Worm (Caenorhabditis elegans) whole organism, L4 larva: ENCODE results near the gene T20F7.1.
"Not testable (repeated sequence)": the region's sequence is repeated elsewhere in the genome, so short reads cannot be mapped to it uniquely, and the experiment has no call there.

ENCODE experiments used
- F26F4.8 ChIP-seq: fragments of 200-800 bp; sonication (Bioruptor generic); conservative IDR thresholded peaks from 2 replicates; pipeline ENCODE4 v1.3.6; 2022; ENCODE audit warnings: missing genetic modification characterization, missing compliant biosample characterization
- F44E2.7 ChIP-seq: fragments of 200-800 bp; sonication (Bioruptor generic); IDR thresholded peaks from 2 replicates; pipeline ENCODE4 v2.1.2; 2022; ENCODE audit warnings: missing genetic modification characterization, missing compliant biosample characterization
- Y48G9A.11 ChIP-seq: fragments of 200-800 bp; sonication (Bioruptor generic); IDR thresholded peaks from 2 replicates; pipeline ENCODE4 v1.3.6; 2022; ENCODE audit warnings: missing genetic modification reagents, missing genetic modification characterization, missing compliant biosample characterization
- ZK337.2 ChIP-seq: fragments of 200-800 bp; sonication (Bioruptor generic); IDR thresholded peaks from 2 replicates; pipeline ENCODE4 v1.3.6; 2022; ENCODE audit warnings: missing genetic modification reagents, missing genetic modification characterization, missing compliant biosample characterization
- attf-4 ChIP-seq: sonication (generic microtip); optimal IDR thresholded peaks from 3 replicates; lab custom pipeline; 2017; ENCODE audit warnings: missing biosample characterization, missing genetic modification characterization
- ceh-20 ChIP-seq: fragments of 200-800 bp; sonication (Bioruptor generic); IDR thresholded peaks from 2 replicates; pipeline ENCODE4 v1.3.6; 2022; ENCODE audit warnings: missing genetic modification reagents, missing genetic modification characterization, missing compliant biosample characterization
- ceh-28 ChIP-seq: fragments of 150-350 bp; optimal IDR thresholded peaks from 2 replicates; lab custom pipeline; 2014; ENCODE audit warnings: missing biosample characterization, missing genetic modification reagents, missing genetic modification characterization
- ces-1 ChIP-seq: fragments of 150-350 bp; sonication (generic microtip); optimal IDR thresholded peaks from 4 replicates; lab custom pipeline; 2014; ENCODE audit warnings: missing biosample characterization, missing genetic modification reagents, missing genetic modification characterization
- daf-12 ChIP-seq: fragments of 150-350 bp; optimal IDR thresholded peaks from 2 replicates; lab custom pipeline; 2014; ENCODE audit warnings: missing biosample characterization, missing genetic modification reagents, missing genetic modification characterization
- daf-16 ChIP-seq, 3 experiments: sonication (generic microtip); optimal IDR thresholded peaks; 2 replicates each; lab custom pipeline; 2016 to 2017; ENCODE audit warnings: missing genetic modification characterization in 3 of 3, missing genetic modification reagents in 3 of 3, mild to moderate bottlenecking in 2 of 3, missing compliant biosample characterization in 2 of 3, missing biosample characterization in 1 of 3, moderate library complexity in 1 of 3
- dmd-6 ChIP-seq: fragments of 200-800 bp; sonication (Bioruptor generic); IDR thresholded peaks from 2 replicates; pipeline ENCODE4 v1.3.6; 2022; ENCODE audit warnings: missing genetic modification reagents, missing genetic modification characterization, missing compliant biosample characterization
- dmd-8 ChIP-seq: fragments of 200-800 bp; sonication (Bioruptor generic); IDR thresholded peaks from 2 replicates; pipeline ENCODE4 v1.3.6; 2022; ENCODE audit warnings: missing genetic modification characterization, missing compliant biosample characterization
- dmd-9 ChIP-seq: fragments of 200-800 bp; sonication (Bioruptor generic); IDR thresholded peaks from 2 replicates; pipeline ENCODE4 v1.3.6; 2022; ENCODE audit warnings: missing genetic modification reagents, missing genetic modification characterization, missing compliant biosample characterization
- dpl-1 ChIP-seq: fragments of 150-350 bp; optimal IDR thresholded peaks from 2 replicates; lab custom pipeline; 2014; ENCODE audit warnings: missing biosample characterization, missing genetic modification reagents, missing genetic modification characterization
- dve-1 ChIP-seq: sonication (generic microtip); optimal IDR thresholded peaks from 2 replicates; lab custom pipeline; 2017; ENCODE audit warnings: antibody characterized with exemption, mild to moderate bottlenecking, missing genetic modification characterization, missing compliant biosample characterization; ENCODE audit not compliant: insufficient read depth
- egl-43 ChIP-seq: fragments of 200-800 bp; sonication (Bioruptor generic); IDR thresholded peaks from 2 replicates; pipeline ENCODE4 v1.3.6; 2022; ENCODE audit warnings: missing genetic modification reagents, missing genetic modification characterization, missing compliant biosample characterization
- hlh-11 ChIP-seq: fragments of 200-800 bp; sonication (Bioruptor generic); optimal IDR thresholded peaks from 2 replicates; lab custom pipeline; 2018; ENCODE audit warnings: mild to moderate bottlenecking, missing genetic modification characterization, missing compliant biosample characterization
- hlh-30 ChIP-seq: sonication (generic microtip); optimal IDR thresholded peaks from 2 replicates; lab custom pipeline; 2017; ENCODE audit warnings: antibody characterized with exemption, mild to moderate bottlenecking, missing genetic modification characterization, missing compliant biosample characterization; ENCODE audit not compliant: insufficient read depth
- lim-7 ChIP-seq: fragments of 200-800 bp; sonication (Bioruptor generic); IDR thresholded peaks from 2 replicates; pipeline ENCODE4 v1.3.6; 2022; ENCODE audit warnings: missing genetic modification characterization, missing compliant biosample characterization
- lin-1 ChIP-seq: fragments of 200-800 bp; sonication (Bioruptor generic); IDR thresholded peaks from 2 replicates; pipeline ENCODE4 v1.3.6; 2022; ENCODE audit warnings: missing genetic modification reagents, missing genetic modification characterization, missing compliant biosample characterization
- lin-15B ChIP-seq: fragments of 150-350 bp; sonication (generic microtip); optimal IDR thresholded peaks from 3 replicates; lab custom pipeline; 2014; ENCODE audit warnings: missing biosample characterization, missing genetic modification characterization
- lin-38 ChIP-seq: fragments of 200-800 bp; sonication (Bioruptor generic); IDR thresholded peaks from 2 replicates; pipeline ENCODE4 v1.3.6; 2022; ENCODE audit warnings: missing genetic modification reagents, missing genetic modification characterization, missing compliant biosample characterization
- mdl-1 ChIP-seq, 2 experiments: fragments of 150-350 bp in 1 of 2; sonication (generic microtip) in 1 of 2; optimal IDR thresholded peaks; 2 replicates each; lab custom pipeline; 2014 to 2017; ENCODE audit warnings: missing biosample characterization in 2 of 2, missing genetic modification characterization in 2 of 2
- mes-2 ChIP-seq: sonication (generic microtip); optimal IDR thresholded peaks from 2 replicates; lab custom pipeline; 2016; ENCODE audit warnings: missing genotype, mild to moderate bottlenecking, missing genetic modification characterization, missing compliant biosample characterization; ENCODE audit not compliant: poor library complexity, severe bottlenecking
- mxl-3 ChIP-seq: fragments of 200-800 bp; sonication (Bioruptor generic); optimal IDR thresholded peaks from 2 replicates; lab custom pipeline; 2018; ENCODE audit warnings: mild to moderate bottlenecking, missing genetic modification characterization, missing compliant biosample characterization
- nhr-10 ChIP-seq: fragments of 150-350 bp; optimal IDR thresholded peaks from 2 replicates; lab custom pipeline; 2014; ENCODE audit warnings: missing biosample characterization, missing genetic modification characterization
- nhr-237 ChIP-seq: sonication (generic microtip); optimal IDR thresholded peaks from 2 replicates; lab custom pipeline; 2017; ENCODE audit warnings: missing biosample characterization, missing genetic modification characterization
- nhr-28 ChIP-seq: fragments of 150-350 bp; optimal IDR thresholded peaks from 2 replicates; lab custom pipeline; 2014; ENCODE audit warnings: missing biosample characterization, missing genetic modification characterization
- nhr-6 ChIP-seq: fragments of 150-350 bp; optimal IDR thresholded peaks from 2 replicates; lab custom pipeline; 2014; ENCODE audit warnings: missing biosample characterization, missing genetic modification characterization
- nhr-77 ChIP-seq: fragments of 150-350 bp; optimal IDR thresholded peaks from 2 replicates; lab custom pipeline; 2014; ENCODE audit warnings: missing biosample characterization, missing genetic modification characterization
- pqm-1 ChIP-seq: sonication (generic microtip); optimal IDR thresholded peaks from 2 replicates; lab custom pipeline; 2017; ENCODE audit warnings: missing biosample characterization, missing genetic modification characterization
- saeg-2 ChIP-seq: fragments of 200-800 bp; sonication (Bioruptor generic); IDR thresholded peaks from 2 replicates; pipeline ENCODE4 v1.3.6; 2022; ENCODE audit warnings: missing genetic modification reagents, missing genetic modification characterization, missing compliant biosample characterization
- tag-97 ChIP-seq: fragments of 200-800 bp; sonication (Bioruptor generic); IDR thresholded peaks from 2 replicates; pipeline ENCODE4 v1.3.6; 2022; ENCODE audit warnings: missing genetic modification characterization, missing compliant biosample characterization
- tra-1 ChIP-seq: fragments of 200-800 bp; sonication (Bioruptor generic); IDR thresholded peaks from 2 replicates; pipeline ENCODE4 v1.3.6; 2022; ENCODE audit warnings: missing genetic modification reagents, missing genetic modification characterization, missing compliant biosample characterization
- unc-130 ChIP-seq: sonication (generic microtip); optimal IDR thresholded peaks from 2 replicates; lab custom pipeline; 2016; ENCODE audit warnings: missing genetic modification reagents, missing genetic modification characterization, missing compliant biosample characterization
- unc-62 ChIP-seq, 3 experiments: fragments of 150-350 bp in 1 of 3; sonication (generic microtip); optimal IDR thresholded peaks in 2 of 3; peaks in 1 of 3; 1 replicate in 1 of 3; 2 replicates in 2 of 3; lab custom pipeline; 2014 to 2017; ENCODE audit warnings: missing biosample characterization in 3 of 3, missing genetic modification characterization in 3 of 3, missing genetic modification reagents in 3 of 3, missing genotype in 1 of 3
- zip-2 ChIP-seq: fragments of 150-350 bp; optimal IDR thresholded peaks from 2 replicates; lab custom pipeline; 2014; ENCODE audit warnings: missing biosample characterization, missing genetic modification characterization

T20F7.1 gene

DNA sequence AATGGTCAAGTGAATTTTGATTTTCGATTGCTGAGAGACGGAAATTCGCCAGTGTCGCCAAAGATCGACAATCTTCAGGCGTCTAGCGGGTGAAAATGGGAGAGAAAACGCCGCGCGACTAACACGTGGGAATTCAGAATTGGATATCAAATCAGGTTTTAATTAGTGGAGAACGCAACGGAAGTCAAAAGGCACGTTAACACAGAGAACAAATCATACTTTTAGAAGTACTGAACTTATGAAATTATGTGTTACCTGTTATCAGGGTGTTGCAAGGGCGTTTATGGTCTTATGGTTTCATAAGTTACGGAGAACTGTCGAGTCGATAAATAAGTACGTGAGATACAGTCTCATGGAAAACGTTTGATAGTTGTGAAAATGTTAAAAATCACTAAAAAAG, 1.4 kb upstream of the T20F7.1 start:
- TF ChIP-seq dpl-1 (no peak), egl-43 (no peak), nhr-237 (tag; lab: Kevin White, UChicago) (no peak), nhr-10 (no peak), dmd-8 (no peak), mxl-3 (peak; percentile 97), lin-38 (GFP tag; lab: Robert Waterston, UW) (no peak), nhr-77 (tag; lab: Kevin White, UChicago) (peak; percentile 39), hlh-11 (peak; percentile 54), Y48G9A.11 (GFP tag; lab: Robert Waterston, UW) (no peak), dmd-6 (peak; percentile 68), pqm-1 (tag; lab: Kevin White, UChicago) (peak; percentile 59), nhr-28 (peak; percentile 71), F26F4.8 (GFP tag; lab: Robert Waterston, UW) (no peak), hlh-30 (tag; lab: Kevin White, UChicago) (peak; percentile 73), F44E2.7 (no peak), unc-62 (GFP tag; optimal IDR thresholded peaks at IDR 0.05 in 1 of 2; lab: Kevin White, UChicago) (peak in 1 of 2 experiments; percentile 89), unc-62 (tag; optimal IDR thresholded peaks at IDR 0.05; lab: Kevin White, UChicago) (no peak), nhr-6 (no peak), daf-16 (GFP tag; optimal IDR thresholded peaks at IDR 0.05; lab: Kevin White, UChicago) (no peak), daf-16 (tag; optimal IDR thresholded peaks at IDR 0.05; lab: Kevin White, UChicago) (peak; percentile 82), mdl-1 (tag; optimal IDR thresholded peaks at IDR 0.05; lab: Kevin White, UChicago) (peak in 1 of 2 experiments; percentile 63)

DNA sequence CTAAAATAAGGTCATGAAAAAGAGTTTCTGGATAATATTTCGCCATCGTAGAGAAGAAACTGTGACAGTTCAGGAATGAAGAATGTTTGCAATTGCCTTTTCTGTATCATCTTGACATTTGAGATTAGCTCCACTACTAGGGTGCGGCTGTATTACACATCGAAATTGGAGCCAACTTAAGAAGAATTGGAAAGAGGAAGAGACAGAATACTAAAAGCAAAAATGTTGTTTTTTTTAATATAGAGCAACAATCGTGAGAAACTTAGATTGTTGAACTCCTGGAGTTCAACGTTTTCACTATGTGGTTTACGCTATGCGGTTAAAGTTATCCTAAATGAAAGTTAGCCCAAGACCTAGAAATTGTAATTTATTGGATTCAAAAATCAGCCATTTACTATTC, 7.7 kb downstream of the T20F7.1 start, which contains the start of gene acs-9:
TSS of gene acs-9 (minus strand) at position 101 of the 400 bp plus-strand sequence.
- TF ChIP-seq lin-1 (GFP tag; lab: Robert Waterston, UW) (no peak), pqm-1 (tag; lab: Kevin White, UChicago) (no peak), lin-38 (GFP tag; lab: Robert Waterston, UW) (no peak), dmd-9 (GFP tag; lab: Robert Waterston, UW) (no peak), tag-97 (no peak), mes-2 (no peak), unc-130 (GFP tag; lab: Kevin White, UChicago) (no peak), ceh-20 (GFP tag; lab: Robert Waterston, UW) (no peak), Y48G9A.11 (GFP tag; lab: Robert Waterston, UW) (no peak), dve-1 (tag; lab: Kevin White, UChicago) (no peak), ces-1 (no peak), daf-12 (tag; lab: Kevin White, UChicago) (no peak), ZK337.2 (GFP tag; lab: Robert Waterston, UW) (no peak), dmd-8 (no peak), lim-7 (GFP tag; lab: Robert Waterston, UW) (no peak), zip-2 (tag; lab: Kevin White, UChicago) (no peak), ceh-28 (no peak), attf-4 (tag; lab: Kevin White, UChicago) (no peak)

DNA sequence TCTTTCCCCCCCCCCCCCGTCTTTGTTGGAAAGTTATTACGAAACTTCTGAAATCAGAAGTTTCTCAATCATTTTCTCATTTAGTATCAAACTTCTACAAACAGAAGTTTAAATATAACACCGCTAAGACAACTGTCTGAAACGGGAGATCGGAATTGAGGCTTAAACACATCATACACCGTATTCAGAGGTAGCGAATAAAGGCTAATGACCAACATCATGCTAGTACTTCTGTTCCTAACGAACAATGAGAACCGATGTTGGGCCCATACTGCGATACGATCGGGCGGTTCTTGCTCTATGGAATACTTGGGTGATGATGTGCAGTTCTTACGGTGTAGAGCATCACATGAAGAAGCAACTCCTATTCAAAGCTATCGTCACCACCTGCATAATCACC, 10.7 kb downstream of the T20F7.1 start, which contains the start of gene Y13C8A.1:
TSS of gene Y13C8A.1 (plus strand) at position 301 of the 400 bp plus-strand sequence.
- TF ChIP-seq saeg-2 (GFP tag; lab: Robert Waterston, UW); tra-1 (GFP tag; lab: Robert Waterston, UW); lin-15B (tag; lab: Kevin White, UChicago): not testable (repeated sequence)
